Worm (Caenorhabditis elegans) whole organism, mixed stage, embryonic: Measurements from ENCODE around the gene F56A8.8.

Experiments used
- M03D4.4 ChIP-seq: sonication (generic microtip); optimal IDR thresholded peaks from 2 replicates; lab custom pipeline; 2017; ENCODE audit warnings: mild to moderate bottlenecking, missing genetic modification characterization, missing compliant biosample characterization
- bed-3 ChIP-seq: fragments of 200-800 bp; sonication (Bioruptor generic); optimal IDR thresholded peaks from 3 replicates; lab custom pipeline; 2018; ENCODE audit warnings: mild to moderate bottlenecking, missing genetic modification characterization, moderate library complexity, missing compliant biosample characterization
- blmp-1 ChIP-seq: fragments of 150-350 bp; optimal IDR thresholded peaks from 2 replicates; lab custom pipeline; 2014; ENCODE audit warnings: missing biosample characterization, missing genetic modification characterization
- ceh-39 ChIP-seq: fragments of 150-350 bp; optimal IDR thresholded peaks from 2 replicates; lab custom pipeline; 2014; ENCODE audit warnings: missing biosample characterization, missing genetic modification characterization
- ceh-43 ChIP-seq: fragments of 200-800 bp; sonication (Bioruptor generic); optimal IDR thresholded peaks from 2 replicates; lab custom pipeline; 2018; ENCODE audit warnings: mild to moderate bottlenecking, missing genetic modification characterization, moderate library complexity, missing compliant biosample characterization
- ceh-83 ChIP-seq: fragments of 200-800 bp; sonication (Bioruptor generic); optimal IDR thresholded peaks from 2 replicates; lab custom pipeline; 2018; ENCODE audit warnings: mild to moderate bottlenecking, missing genetic modification characterization, missing compliant biosample characterization
- ces-1 ChIP-seq: fragments of 150-350 bp; optimal IDR thresholded peaks from 2 replicates; lab custom pipeline; 2014; ENCODE audit warnings: missing biosample characterization, missing genetic modification reagents, missing genetic modification characterization
- cnd-1 ChIP-seq: fragments of 200-800 bp; sonication (Bioruptor generic); optimal IDR thresholded peaks from 2 replicates; lab custom pipeline; 2018; ENCODE audit warnings: mild to moderate bottlenecking, missing genetic modification characterization, missing compliant biosample characterization
- drap-1 ChIP-seq: fragments of 200-800 bp; sonication (Bioruptor generic); optimal IDR thresholded peaks from 3 replicates; lab custom pipeline; 2018; ENCODE audit warnings: mild to moderate bottlenecking, missing genetic modification characterization, missing compliant biosample characterization
- elt-1 ChIP-seq: sonication (generic microtip); optimal IDR thresholded peaks from 2 replicates; lab custom pipeline; 2017; ENCODE audit warnings: missing genetic modification characterization, mild to moderate bottlenecking, missing compliant biosample characterization, antibody characterized with exemption, moderate library complexity, borderline replicate concordance; ENCODE audit not compliant: insufficient read depth
- elt-3 ChIP-seq: fragments of 150-350 bp; optimal IDR thresholded peaks from 2 replicates; lab custom pipeline; 2014; ENCODE audit warnings: missing biosample characterization, missing genetic modification characterization
- flh-1 ChIP-seq: fragments of 200-800 bp; sonication (Bioruptor generic); optimal IDR thresholded peaks from 2 replicates; lab custom pipeline; 2018; ENCODE audit warnings: mild to moderate bottlenecking, missing genetic modification characterization, moderate library complexity, missing compliant biosample characterization
- hlh-1 ChIP-seq: fragments of 150-350 bp; optimal IDR thresholded peaks from 2 replicates; lab custom pipeline; 2014; ENCODE audit warnings: missing biosample characterization, missing genetic modification reagents, missing genetic modification characterization
- lin-13 ChIP-seq: fragments of 150-350 bp; optimal IDR thresholded peaks from 2 replicates; lab custom pipeline; 2014; ENCODE audit warnings: missing biosample characterization, missing genetic modification characterization
- lin-32 ChIP-seq: fragments of 200-800 bp; sonication (Bioruptor generic); optimal IDR thresholded peaks from 2 replicates; lab custom pipeline; 2018; ENCODE audit warnings: mild to moderate bottlenecking, missing genetic modification characterization, missing compliant biosample characterization
- lsy-2 ChIP-seq: fragments of 150-350 bp; optimal IDR thresholded peaks from 2 replicates; lab custom pipeline; 2014; ENCODE audit warnings: missing biosample characterization, missing genetic modification characterization
- mab-5 ChIP-seq: fragments of 150-350 bp; optimal IDR thresholded peaks from 2 replicates; lab custom pipeline; 2014; ENCODE audit warnings: missing biosample characterization, missing genetic modification characterization
- mep-1 ChIP-seq: fragments of 150-350 bp; optimal IDR thresholded peaks from 2 replicates; lab custom pipeline; 2017; ENCODE audit warnings: missing biosample characterization, missing genetic modification reagents, missing genetic modification characterization, inconsistent platforms
- mls-2 ChIP-seq: sonication (generic microtip); optimal IDR thresholded peaks from 2 replicates; lab custom pipeline; 2016; ENCODE audit warnings: mild to moderate bottlenecking, missing genetic modification characterization, moderate library complexity, missing compliant biosample characterization
- nhr-12 ChIP-seq: fragments of 150-350 bp; optimal IDR thresholded peaks from 2 replicates; lab custom pipeline; 2014; ENCODE audit warnings: missing biosample characterization, missing genetic modification characterization
- nhr-2 ChIP-seq: fragments of 150-350 bp; optimal IDR thresholded peaks from 2 replicates; lab custom pipeline; 2014; ENCODE audit warnings: missing biosample characterization, missing genetic modification characterization
- nhr-237 ChIP-seq: fragments of 150-350 bp; optimal IDR thresholded peaks from 2 replicates; lab custom pipeline; 2014; ENCODE audit warnings: missing biosample characterization, missing genetic modification characterization
- nhr-28 ChIP-seq: fragments of 150-350 bp; optimal IDR thresholded peaks from 2 replicates; lab custom pipeline; 2014; ENCODE audit warnings: missing biosample characterization, missing genetic modification characterization
- pha-4 ChIP-seq: fragments of 150-350 bp; optimal IDR thresholded peaks from 2 replicates; lab custom pipeline; 2018; ENCODE audit warnings: missing biosample characterization, missing genetic modification reagents, missing genetic modification characterization
- sem-2 ChIP-seq: fragments of 200-800 bp; sonication (Bioruptor generic); optimal IDR thresholded peaks from 2 replicates; lab custom pipeline; 2018; ENCODE audit warnings: mild to moderate bottlenecking, missing genetic modification characterization, missing compliant biosample characterization
- snpc-4 ChIP-seq: fragments of 150-350 bp; optimal IDR thresholded peaks from 2 replicates; lab custom pipeline; 2014; ENCODE audit warnings: missing biosample characterization, missing genetic modification characterization
- sptf-1 ChIP-seq: sonication (generic microtip); optimal IDR thresholded peaks from 2 replicates; lab custom pipeline; 2017; ENCODE audit warnings: mild to moderate bottlenecking, missing genetic modification characterization, moderate library complexity, missing compliant biosample characterization
- tbx-8 ChIP-seq: fragments of 200-800 bp; sonication (Bioruptor generic); optimal IDR thresholded peaks from 2 replicates; lab custom pipeline; 2018; ENCODE audit warnings: mild to moderate bottlenecking, missing genetic modification characterization, moderate library complexity, missing compliant biosample characterization
- unc-120 ChIP-seq: sonication (generic microtip); optimal IDR thresholded peaks from 2 replicates; lab custom pipeline; 2017; ENCODE audit warnings: missing genetic modification characterization, missing compliant biosample characterization; ENCODE audit not compliant: poor library complexity, severe bottlenecking
- unc-39 ChIP-seq: fragments of 150-350 bp; optimal IDR thresholded peaks from 2 replicates; lab custom pipeline; 2014; ENCODE audit warnings: missing biosample characterization, missing genetic modification characterization
- unc-62 ChIP-seq: fragments of 150-350 bp; optimal IDR thresholded peaks from 2 replicates; lab custom pipeline; 2014; ENCODE audit warnings: missing biosample characterization, missing genetic modification reagents, missing genetic modification characterization
- zip-8 ChIP-seq: fragments of 150-350 bp; optimal IDR thresholded peaks from 2 replicates; lab custom pipeline; 2014; ENCODE audit warnings: missing biosample characterization, missing genetic modification characterization
- ztf-11 ChIP-seq: fragments of 150-350 bp; optimal IDR thresholded peaks from 2 replicates; lab custom pipeline; 2014; ENCODE audit warnings: missing biosample characterization, missing genetic modification characterization

F56A8.8 gene

DNA sequence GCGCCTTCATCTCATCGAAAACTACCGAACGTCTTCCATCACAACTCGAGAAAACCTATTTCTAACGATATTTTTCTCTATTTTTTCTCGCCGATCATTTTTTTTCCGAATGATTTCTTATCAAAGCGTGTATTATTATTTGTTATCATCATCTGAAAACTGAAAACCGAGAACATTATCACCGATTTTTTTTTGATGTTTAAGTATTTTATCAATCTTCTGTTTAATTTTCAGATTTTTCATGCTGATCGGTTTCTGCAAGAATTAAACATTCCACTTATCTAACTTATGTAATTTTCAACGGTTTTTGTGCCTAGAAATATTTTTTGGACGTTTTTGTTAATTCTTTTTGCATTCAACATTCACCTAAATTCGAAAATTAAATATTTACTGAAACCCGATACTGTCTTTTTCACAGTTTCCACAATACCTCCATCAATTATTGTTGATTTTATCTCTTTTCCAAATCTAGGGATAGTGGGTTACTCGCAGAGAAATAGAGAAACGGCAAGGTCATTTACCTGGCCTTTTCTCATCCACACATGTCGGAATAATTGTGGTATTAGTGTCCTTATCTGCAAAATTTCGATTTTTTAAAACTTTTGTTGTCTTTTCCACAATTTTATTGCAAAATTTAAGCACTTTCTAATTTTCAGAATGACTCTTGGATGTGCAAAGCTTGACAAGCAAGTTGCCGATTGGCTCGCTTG is 13.4 kb downstream of the F56A8.8 start, which contains the start of gene pgm-2:
TSS of gene pgm-2 (plus strand) at position 657 of the 710 bp plus-strand sequence.
- TF ChIP-seq zip-8 (tag; lab: Kevin White, UChicago) (no peak), lin-13 (no peak), M03D4.4 (tag; lab: Kevin White, UChicago) (no peak), nhr-12 (tag; lab: Kevin White, UChicago) (no peak), elt-1 (tag; lab: Kevin White, UChicago) (peak; percentile 82), flh-1 (GFP tag; lab: Kevin White, UChicago) (no peak), nhr-2 (peak; percentile 35)
- TF ChIP-seq, all 35 proteins: peak for 2

DNA sequence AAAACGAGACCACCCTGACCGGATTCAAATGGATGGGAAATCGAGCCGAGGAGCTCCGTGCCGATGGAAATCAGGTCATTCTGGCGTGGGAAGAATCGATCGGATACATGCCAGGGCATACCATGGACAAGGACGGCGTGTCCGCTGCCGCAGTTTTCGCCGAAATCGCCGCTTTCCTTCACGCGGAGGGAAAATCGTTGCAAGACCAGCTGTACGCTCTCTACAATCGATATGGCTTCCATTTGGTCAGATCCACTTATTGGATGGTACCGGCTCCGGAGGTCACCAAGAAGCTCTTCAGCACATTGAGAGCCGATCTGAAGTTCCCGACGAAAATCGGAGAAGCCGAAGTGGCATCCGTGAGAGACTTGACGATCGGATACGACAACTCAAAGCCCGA is 16.5 kb downstream of the F56A8.8 start:
- TF ChIP-seq mep-1 (no peak), blmp-1 (tag; lab: Kevin White, UChicago) (no peak), ceh-43 (no peak), zip-8 (tag; lab: Kevin White, UChicago) (no peak), nhr-2 (no peak), lin-13 (no peak), unc-39 (no peak), mab-5 (tag; lab: Kevin White, UChicago) (no peak), drap-1 (GFP tag; lab: Kevin White, UChicago) (no peak), sem-2 (GFP tag; lab: Kevin White, UChicago) (no peak), ceh-39 (tag; lab: Kevin White, UChicago) (no peak)

DNA sequence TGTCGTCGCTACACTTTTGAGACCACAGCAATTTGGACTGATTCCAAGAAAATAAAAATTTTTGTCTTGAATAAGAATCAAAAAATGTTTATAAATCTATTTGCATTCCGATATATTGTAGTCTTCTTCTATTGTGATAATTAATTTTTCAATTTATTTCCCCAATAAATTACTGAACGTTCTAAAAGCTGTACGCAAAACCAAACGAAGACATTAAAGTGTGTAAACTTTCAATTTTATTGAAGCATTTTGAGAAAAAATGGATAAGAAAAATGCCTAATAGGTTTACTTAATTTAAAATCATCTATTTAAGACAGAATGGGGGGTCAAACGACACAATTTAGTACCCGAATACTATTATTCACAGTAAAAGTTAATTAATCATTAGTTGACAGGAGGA is 17.1 kb downstream of the F56A8.8 start:
- TF ChIP-seq unc-120 (no peak), lin-32 (no peak), tbx-8 (GFP tag; lab: Kevin White, UChicago) (no peak), ceh-39 (tag; lab: Kevin White, UChicago) (no peak), flh-1 (GFP tag; lab: Kevin White, UChicago) (no peak), elt-3 (tag; lab: Kevin White, UChicago) (no peak), snpc-4 (no peak), sptf-1 (tag; lab: Kevin White, UChicago) (no peak), ces-1 (GFP tag; lab: Kevin White, UChicago) (no peak), nhr-28 (tag; lab: Kevin White, UChicago) (no peak), ceh-43 (no peak), unc-39 (no peak)

DNA sequence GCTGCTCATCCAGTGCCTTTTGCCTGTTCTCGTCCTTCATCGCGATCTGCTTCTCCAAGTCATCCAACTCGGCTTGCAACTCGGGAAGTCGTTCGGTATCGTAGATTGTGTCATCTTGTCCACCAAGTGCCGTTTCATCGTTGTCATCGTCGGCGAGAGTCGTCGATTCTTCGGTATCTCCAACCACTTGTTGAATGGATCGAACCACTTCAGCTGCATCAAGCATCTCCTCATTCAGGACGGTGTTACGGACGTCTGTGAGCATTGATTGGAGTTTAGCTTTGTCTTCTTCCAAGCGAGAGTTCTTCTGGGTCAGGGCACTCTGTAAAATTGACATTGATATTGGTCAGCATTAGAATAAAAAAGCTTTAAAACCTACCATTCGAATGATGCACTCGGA is 20.0 kb downstream of the F56A8.8 start:
- no peak for TF ChIP-seq lsy-2 (tag; lab: Kevin White, UChicago)
- TF ChIP-seq mep-1, result no peak
- TF ChIP-seq M03D4.4 (tag; lab: Kevin White, UChicago), result no peak
- no peak for TF ChIP-seq bed-3 (GFP tag; lab: Kevin White, UChicago)
- TF ChIP-seq ceh-83 (GFP tag; lab: Kevin White, UChicago), result no peak
- TF ChIP-seq ces-1 (GFP tag; lab: Kevin White, UChicago), result no peak
- TF ChIP-seq mab-5 (tag; lab: Kevin White, UChicago), result no peak
- TF ChIP-seq cnd-1 (tag; lab: Kevin White, UChicago), result no peak
- no peak for TF ChIP-seq lin-13
- no peak for TF ChIP-seq tbx-8 (GFP tag; lab: Kevin White, UChicago)
- TF ChIP-seq unc-39, result no peak
- TF ChIP-seq nhr-237, result no peak
- no peak for TF ChIP-seq unc-62 (GFP tag; lab: Kevin White, UChicago)
- TF ChIP-seq flh-1 (GFP tag; lab: Kevin White, UChicago), result no peak
- TF ChIP-seq sem-2 (GFP tag; lab: Kevin White, UChicago), result no peak

DNA sequence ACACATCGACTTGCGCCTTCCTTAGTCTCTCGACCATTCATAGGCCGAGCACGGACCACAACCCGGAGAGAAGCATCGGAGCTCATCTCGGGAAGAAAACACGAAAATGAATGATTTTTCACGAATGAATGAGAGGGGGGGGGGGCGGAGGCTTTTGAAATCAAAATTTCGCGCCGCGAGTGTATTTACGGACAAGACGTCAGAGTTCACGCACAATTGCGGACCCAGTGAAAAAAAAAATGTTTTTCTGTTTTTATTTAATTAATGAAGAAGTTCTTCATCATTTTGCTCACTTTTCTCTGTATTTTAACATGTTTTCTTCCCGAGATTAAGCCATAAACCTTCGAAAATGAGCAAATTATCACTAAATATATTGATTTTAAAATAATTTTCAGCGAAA is 21.6 kb downstream of the F56A8.8 start, which contains the start of the genes klp-19 and slc-36.1:
TSS of gene klp-19 (minus strand) at position 153 of the 400 bp plus-strand sequence.
TSS of gene slc-36.1 (plus strand) at position 396 of the 400 bp plus-strand sequence.
- TF ChIP-seq ces-1 (GFP tag; lab: Kevin White, UChicago) (peak; percentile 86), nhr-237 (no peak), nhr-12 (tag; lab: Kevin White, UChicago) (no peak), pha-4 (tag; lab: Kevin White, UChicago) (no peak), ceh-83 (GFP tag; lab: Kevin White, UChicago) (no peak), tbx-8 (GFP tag; lab: Kevin White, UChicago) (no peak), ztf-11 (tag; lab: Kevin White, UChicago) (no peak), lsy-2 (tag; lab: Kevin White, UChicago) (no peak), lin-32 (no peak), ceh-39 (tag; lab: Kevin White, UChicago) (no peak), unc-62 (GFP tag; lab: Kevin White, UChicago) (no peak), drap-1 (GFP tag; lab: Kevin White, UChicago) (no peak), hlh-1 (no peak), M03D4.4 (tag; lab: Kevin White, UChicago) (peak; percentile 17), mls-2 (no peak), nhr-2 (no peak), mab-5 (tag; lab: Kevin White, UChicago) (no peak), zip-8 (tag; lab: Kevin White, UChicago) (no peak), blmp-1 (tag; lab: Kevin White, UChicago) (no peak), elt-1 (tag; lab: Kevin White, UChicago) (no peak), sptf-1 (tag; lab: Kevin White, UChicago) (peak; percentile 38), sem-2 (GFP tag; lab: Kevin White, UChicago) (no peak), unc-120 (no peak)
